Worm (Caenorhabditis elegans) whole organism, young adult: ENCODE data around the gene F46B6.12.

Experiments used
- F22D6.2 ChIP-seq: sonication (generic microtip); optimal IDR thresholded peaks from 2 replicates; lab custom pipeline; 2016; ENCODE audit warnings: mild to moderate bottlenecking, missing genetic modification characterization, missing compliant biosample characterization
- F33H1.4 ChIP-seq: fragments of 200-800 bp; sonication (Bioruptor generic); IDR thresholded peaks from 2 replicates; pipeline ENCODE4 v1.3.6; 2022; ENCODE audit warnings: missing genetic modification reagents, missing genetic modification characterization, missing compliant biosample characterization
- F37B4.10 ChIP-seq: fragments of 200-800 bp; sonication (Bioruptor generic); IDR thresholded peaks from 2 replicates; pipeline ENCODE4 v1.3.6; 2022; ENCODE audit warnings: missing genetic modification characterization, missing compliant biosample characterization
- F39B2.1 ChIP-seq: fragments of 200-800 bp; sonication (Bioruptor generic); IDR thresholded peaks from 2 replicates; pipeline ENCODE4 v1.3.6; 2022; ENCODE audit warnings: missing genetic modification reagents, missing genetic modification characterization, missing compliant biosample characterization
- F49E8.2 ChIP-seq: sonication (generic microtip); optimal IDR thresholded peaks from 3 replicates; lab custom pipeline; 2017; ENCODE audit warnings: missing genetic modification characterization, mild to moderate bottlenecking, missing compliant biosample characterization, antibody characterized with exemption, moderate library complexity; ENCODE audit not compliant: insufficient read depth
- F57A8.1 ChIP-seq: fragments of 200-800 bp; sonication (Bioruptor generic); optimal IDR thresholded peaks from 2 replicates; lab custom pipeline; 2018; ENCODE audit warnings: mild to moderate bottlenecking, missing genetic modification characterization, moderate library complexity, missing compliant biosample characterization
- F57C9.4 ChIP-seq: sonication (generic microtip); optimal IDR thresholded peaks from 2 replicates; lab custom pipeline; 2017; ENCODE audit warnings: mild to moderate bottlenecking, missing genetic modification characterization, missing compliant biosample characterization
- K12H6.12 ChIP-seq: fragments of 200-800 bp; sonication (Bioruptor generic); optimal IDR thresholded peaks from 2 replicates; lab custom pipeline; 2018; ENCODE audit warnings: mild to moderate bottlenecking, missing genetic modification characterization, missing compliant biosample characterization
- Y53G8AR.9 ChIP-seq: fragments of 200-800 bp; sonication (Bioruptor generic); conservative IDR thresholded peaks from 2 replicates; pipeline ENCODE4 v1.3.6; 2022; ENCODE audit warnings: missing genetic modification reagents, missing genetic modification characterization, missing compliant biosample characterization
- akir-1 ChIP-seq: fragments of 200-800 bp; sonication (Bioruptor generic); optimal IDR thresholded peaks from 2 replicates; lab custom pipeline; 2018; ENCODE audit warnings: mild to moderate bottlenecking, missing genetic modification characterization, moderate library complexity, missing compliant biosample characterization
- ama-1 ChIP-seq, 3 experiments: fragments of 150-350 bp in 1 of 3; sonication (generic microtip) in 2 of 3; optimal IDR thresholded peaks; 2 replicates each; lab custom pipeline; 2014 to 2018; ENCODE audit warnings: missing biosample characterization in 2 of 3, missing genetic modification characterization in 2 of 3, missing genetic modification reagents in 2 of 3
- attf-5 ChIP-seq: fragments of 200-800 bp; sonication (Bioruptor generic); optimal IDR thresholded peaks from 2 replicates; lab custom pipeline; 2018; ENCODE audit warnings: mild to moderate bottlenecking, missing genetic modification characterization, missing compliant biosample characterization
- bed-2 ChIP-seq: fragments of 200-800 bp; sonication (Bioruptor generic); IDR thresholded peaks from 2 replicates; pipeline ENCODE4 v1.3.6; 2022; ENCODE audit warnings: missing genetic modification reagents, missing genetic modification characterization, missing compliant biosample characterization
- cebp-2 ChIP-seq: fragments of 200-800 bp; sonication (Bioruptor generic); IDR thresholded peaks from 2 replicates; pipeline ENCODE4 v1.3.6; 2022; ENCODE audit warnings: missing genetic modification characterization, missing compliant biosample characterization
- ceh-100 ChIP-seq: fragments of 200-800 bp; sonication (Bioruptor generic); IDR thresholded peaks from 2 replicates; pipeline ENCODE4 v1.3.6; 2022; ENCODE audit warnings: missing genetic modification reagents, missing genetic modification characterization, missing compliant biosample characterization
- ceh-27 ChIP-seq: fragments of 200-800 bp; sonication (Bioruptor generic); optimal IDR thresholded peaks from 2 replicates; lab custom pipeline; 2018; ENCODE audit warnings: mild to moderate bottlenecking, missing genetic modification characterization, moderate library complexity, missing compliant biosample characterization
- ceh-40 ChIP-seq: fragments of 200-800 bp; sonication (Bioruptor generic); IDR thresholded peaks from 2 replicates; pipeline ENCODE4 v1.3.6; 2022; ENCODE audit warnings: missing genetic modification characterization, missing compliant biosample characterization
- ceh-58 ChIP-seq: fragments of 200-800 bp; sonication (Bioruptor generic); IDR thresholded peaks from 2 replicates; pipeline ENCODE4 v1.3.6; 2022; ENCODE audit warnings: missing genetic modification characterization, missing compliant biosample characterization
- ceh-91 ChIP-seq: fragments of 200-800 bp; sonication (Bioruptor generic); IDR thresholded peaks from 2 replicates; pipeline ENCODE4 v1.3.6; 2022; ENCODE audit warnings: missing genetic modification reagents, missing genetic modification characterization, missing compliant biosample characterization
- egl-18 ChIP-seq: fragments of 200-800 bp; sonication (Bioruptor generic); IDR thresholded peaks from 2 replicates; pipeline ENCODE4 v1.3.6; 2022; ENCODE audit warnings: missing genetic modification reagents, missing genetic modification characterization, missing compliant biosample characterization
- ekl-4 ChIP-seq: fragments of 200-800 bp; sonication (Bioruptor generic); IDR thresholded peaks from 2 replicates; pipeline ENCODE4 v1.3.6; 2022; ENCODE audit warnings: missing genetic modification reagents, missing genetic modification characterization, missing compliant biosample characterization
- gei-17 ChIP-seq: fragments of 200-800 bp; sonication (Bioruptor generic); optimal IDR thresholded peaks from 2 replicates; lab custom pipeline; 2018; ENCODE audit warnings: mild to moderate bottlenecking, missing genetic modification characterization, missing compliant biosample characterization
- hmg-1.2 ChIP-seq: fragments of 200-800 bp; sonication (Bioruptor generic); IDR thresholded peaks from 2 replicates; pipeline ENCODE4 v1.3.6; 2022; ENCODE audit warnings: missing genetic modification reagents, missing genetic modification characterization, missing compliant biosample characterization
- lin-40 ChIP-seq: sonication (generic microtip); optimal IDR thresholded peaks from 2 replicates; lab custom pipeline; 2016; ENCODE audit warnings: missing genetic modification characterization, mild to moderate bottlenecking, missing compliant biosample characterization, missing genotype, missing genetic modification reagents
- lin-54 ChIP-seq: fragments of 200-800 bp; sonication (Bioruptor generic); optimal IDR thresholded peaks from 2 replicates; lab custom pipeline; 2018; ENCODE audit warnings: mild to moderate bottlenecking, missing genetic modification characterization, missing compliant biosample characterization
- lsl-1 ChIP-seq: fragments of 200-800 bp; sonication (Bioruptor generic); optimal IDR thresholded peaks from 2 replicates; lab custom pipeline; 2018; ENCODE audit warnings: mild to moderate bottlenecking, missing genetic modification characterization, moderate library complexity, missing compliant biosample characterization
- madf-3 ChIP-seq: fragments of 200-800 bp; sonication (Bioruptor generic); IDR thresholded peaks from 2 replicates; pipeline ENCODE4 v1.3.6; 2022; ENCODE audit warnings: missing genetic modification reagents, missing genetic modification characterization, missing compliant biosample characterization
- madf-6 ChIP-seq: fragments of 200-800 bp; sonication (Bioruptor generic); IDR thresholded peaks from 2 replicates; pipeline ENCODE4 v1.3.6; 2022; ENCODE audit warnings: missing genetic modification reagents, missing genetic modification characterization, missing compliant biosample characterization
- mcd-1 ChIP-seq: fragments of 200-800 bp; sonication (Bioruptor generic); IDR thresholded peaks from 2 replicates; pipeline ENCODE4 v1.3.6; 2022; ENCODE audit warnings: missing genetic modification reagents, missing genetic modification characterization, missing compliant biosample characterization
- mel-28 ChIP-seq: sonication (generic microtip); optimal IDR thresholded peaks from 2 replicates; lab custom pipeline; 2016; ENCODE audit warnings: borderline replicate concordance, mild to moderate bottlenecking, missing genetic modification characterization, missing compliant biosample characterization
- nhr-120 ChIP-seq: fragments of 200-800 bp; sonication (Bioruptor generic); IDR thresholded peaks from 2 replicates; pipeline ENCODE4 v1.3.6; 2022; ENCODE audit warnings: missing genetic modification characterization, missing compliant biosample characterization
- nhr-80 ChIP-seq: sonication (generic microtip); optimal IDR thresholded peaks from 2 replicates; lab custom pipeline; 2016; ENCODE audit warnings: missing genetic modification characterization, missing compliant biosample characterization
- sdz-38 ChIP-seq: sonication (generic microtip); optimal IDR thresholded peaks from 2 replicates; lab custom pipeline; 2016; ENCODE audit warnings: missing genotype, missing genetic modification characterization, missing compliant biosample characterization
- sea-2 ChIP-seq: fragments of 200-800 bp; sonication (Bioruptor generic); IDR thresholded peaks from 2 replicates; pipeline ENCODE4 v1.3.6; 2022; ENCODE audit warnings: missing genetic modification characterization, missing compliant biosample characterization
- snpc-1.1 ChIP-seq: sonication (generic microtip); optimal IDR thresholded peaks from 2 replicates; lab custom pipeline; 2017; ENCODE audit warnings: missing genetic modification characterization, mild to moderate bottlenecking, missing compliant biosample characterization, antibody characterized with exemption, moderate library complexity, missing genotype, missing genetic modification reagents; ENCODE audit not compliant: insufficient read depth
- snpc-4 ChIP-seq, 5 experiments: fragments of 150-350 bp in 1 of 5; sonication (generic microtip) in 4 of 5; optimal IDR thresholded peaks; 2 replicates each; lab custom pipeline; 2014 to 2018; ENCODE audit warnings: missing genetic modification characterization in 5 of 5, missing biosample characterization in 3 of 5, antibody characterized with exemption in 2 of 5, mild to moderate bottlenecking in 2 of 5, missing compliant biosample characterization in 2 of 5, missing genotype in 2 of 5, moderate library complexity in 2 of 5, missing genetic modification reagents in 1 of 5
- sptf-2 ChIP-seq: fragments of 200-800 bp; sonication (Bioruptor generic); optimal IDR thresholded peaks from 2 replicates; lab custom pipeline; 2018; ENCODE audit warnings: mild to moderate bottlenecking, missing genetic modification characterization, missing compliant biosample characterization
- unc-130 ChIP-seq: sonication (generic microtip); optimal IDR thresholded peaks from 2 replicates; lab custom pipeline; 2016; ENCODE audit warnings: missing genetic modification reagents, missing genetic modification characterization, missing compliant biosample characterization
- ztf-18 ChIP-seq: sonication (generic microtip); optimal IDR thresholded peaks from 2 replicates; lab custom pipeline; 2016; ENCODE audit warnings: missing genotype, mild to moderate bottlenecking, missing genetic modification characterization, missing compliant biosample characterization
- ztf-22 ChIP-seq: fragments of 200-800 bp; sonication (Bioruptor generic); optimal IDR thresholded peaks from 2 replicates; lab custom pipeline; 2018; ENCODE audit warnings: mild to moderate bottlenecking, missing genetic modification characterization, moderate library complexity, missing compliant biosample characterization
- ztf-25 ChIP-seq: fragments of 200-800 bp; sonication (Bioruptor generic); IDR thresholded peaks from 2 replicates; pipeline ENCODE4 v1.3.6; 2022; ENCODE audit warnings: missing genetic modification reagents, missing genetic modification characterization, missing compliant biosample characterization
- ztf-26 ChIP-seq: sonication (generic microtip); optimal IDR thresholded peaks from 2 replicates; lab custom pipeline; 2017; ENCODE audit warnings: missing genetic modification characterization, missing compliant biosample characterization

The F46B6.12 gene

ce11 chrV:9730743-9731706 is 44.6 kb downstream of the F46B6.12 start (continued):
- TF ChIP-seq F57A8.1, result peak; percentile 21
- TF ChIP-seq F22D6.2 (tag; lab: Kevin White, UChicago), result peak; percentile 52
- no peak for TF ChIP-seq F37B4.10 (GFP tag; lab: Robert Waterston, UW)
- peak; percentile 72 for TF ChIP-seq ztf-22 (GFP tag; lab: Kevin White, UChicago)
- peak; percentile 98 for TF ChIP-seq K12H6.12 (tag; lab: Kevin White, UChicago)
- 0 out of 2 replicates have a peak, but pooled peaks have one; percentile 46 for TF ChIP-seq ztf-25 (GFP tag; lab: Robert Waterston, UW)
- TF ChIP-seq ceh-91 (GFP tag; lab: Robert Waterston, UW), result 0 out of 2 replicates have a peak, but pooled peaks have one; percentile 26
- TF ChIP-seq ceh-40 (GFP tag; lab: Robert Waterston, UW), result no peak
- TF ChIP-seq sptf-2 (GFP tag; lab: Kevin White, UChicago), result no peak
- TF ChIP-seq ama-1 (optimal IDR thresholded peaks at IDR 0.05; lab: Kevin White, UChicago), result peak; percentile 99
- TF ChIP-seq ama-1 (GFP tag; optimal IDR thresholded peaks at IDR 0.05; lab: Kevin White, UChicago), result peak in 1 of 2 experiments; percentile 43
- 0 out of 2 replicates have a peak, but pooled peaks have one; percentile 13 for TF ChIP-seq egl-18 (GFP tag; lab: Robert Waterston, UW)
- no peak for TF ChIP-seq akir-1 (GFP tag; lab: Kevin White, UChicago)
- peak; percentile 14 for TF ChIP-seq mel-28 (tag; lab: Kevin White, UChicago)
- TF ChIP-seq madf-3, result no peak
- TF ChIP-seq lin-54 (GFP tag; lab: Kevin White, UChicago), result peak; percentile 62

DNA sequence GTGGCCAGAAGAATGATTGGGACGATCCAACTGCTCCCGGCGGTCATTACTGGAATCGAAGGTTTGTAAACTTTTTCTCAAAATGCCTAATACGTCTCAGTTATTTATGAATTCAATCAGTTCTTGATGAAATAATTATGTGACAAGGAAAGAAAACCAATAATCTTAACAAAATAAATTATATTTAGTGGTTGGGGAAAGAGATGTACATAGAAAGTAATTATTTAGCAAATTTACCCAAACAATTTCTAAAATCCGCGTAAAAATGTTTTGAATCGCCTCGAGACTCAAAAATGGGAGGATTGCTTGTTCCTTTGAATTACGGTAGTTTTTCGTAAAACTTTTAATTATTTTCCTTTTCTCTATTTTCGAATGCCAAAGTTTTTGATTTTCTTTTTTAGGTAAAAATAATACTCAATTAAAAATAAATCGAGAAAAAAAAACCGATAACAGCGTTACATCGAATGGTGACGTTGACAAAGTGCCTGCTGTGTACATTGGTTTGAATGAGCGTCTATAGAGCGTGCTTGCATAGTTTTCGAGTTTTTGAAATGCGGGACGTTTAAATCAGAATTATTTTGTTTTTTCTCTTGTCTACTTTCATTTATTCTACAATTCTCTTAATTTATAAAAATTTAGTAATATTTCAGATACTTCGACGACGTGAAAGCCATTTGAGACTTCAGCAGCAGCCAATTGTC is 46.0 kb downstream of the F46B6.12 start, which contains the start of the genes aagr-3 and drap-1:
Gene aagr-3 (minus strand): TSS at position 51 of the 701 bp plus-strand sequence.
Gene drap-1 (plus strand): TSS at position 645 of the 701 bp plus-strand sequence.
- TF ChIP-seq F49E8.2 (tag; lab: Kevin White, UChicago), result no peak
- 0 out of 2 replicates have a peak, but pooled peaks have one; percentile 27 for TF ChIP-seq ceh-91 (GFP tag; lab: Robert Waterston, UW)
- peak; percentile 62 for TF ChIP-seq mcd-1 (GFP tag; lab: Robert Waterston, UW)
- TF ChIP-seq snpc-1.1 (tag; lab: Kevin White, UChicago), result no peak
- TF ChIP-seq lin-40 (tag; lab: Kevin White, UChicago), result peak; percentile 11
- peak; percentile 66 for TF ChIP-seq nhr-80 (tag; lab: Kevin White, UChicago)
- no peak for TF ChIP-seq sptf-2 (GFP tag; lab: Kevin White, UChicago)
- no peak for TF ChIP-seq ztf-26 (tag; lab: Kevin White, UChicago)
- no peak for TF ChIP-seq nhr-120 (GFP tag; lab: Robert Waterston, UW)
- no peak for TF ChIP-seq F39B2.1 (GFP tag; lab: Robert Waterston, UW)
- peak; percentile 61 for TF ChIP-seq attf-5
- no peak for TF ChIP-seq hmg-1.2 (GFP tag; lab: Robert Waterston, UW)
- no peak for TF ChIP-seq Y53G8AR.9 (GFP tag; lab: Robert Waterston, UW)
- TF ChIP-seq unc-130 (GFP tag; lab: Kevin White, UChicago), result no peak
- no peak for TF ChIP-seq madf-6 (GFP tag; lab: Robert Waterston, UW)
- no peak for TF ChIP-seq ceh-58 (GFP tag; lab: Robert Waterston, UW)
- TF ChIP-seq lsl-1 (GFP tag; lab: Kevin White, UChicago), result peak; percentile 60
- TF ChIP-seq ceh-100 (GFP tag; lab: Robert Waterston, UW), result no peak
- TF ChIP-seq cebp-2 (GFP tag; lab: Robert Waterston, UW), result no peak
- no peak for TF ChIP-seq sdz-38 (tag; lab: Kevin White, UChicago)
- TF ChIP-seq snpc-4 (GFP tag; optimal IDR thresholded peaks at IDR 0.05; lab: Kevin White, UChicago), result no peak
- peak in 1 of 4 experiments; percentile 8 for TF ChIP-seq snpc-4 (tag; optimal IDR thresholded peaks at IDR 0.05; lab: Kevin White, UChicago)
- no peak for TF ChIP-seq F57C9.4
- TF ChIP-seq sea-2 (GFP tag; lab: Robert Waterston, UW), result no peak
- TF ChIP-seq gei-17, result no peak
- TF ChIP-seq ztf-18, result no peak
- TF ChIP-seq F33H1.4, result peak; percentile 50; the same call in 1 of the 2 replicates
- no peak for TF ChIP-seq ama-1 (optimal IDR thresholded peaks at IDR 0.05; lab: Kevin White, UChicago)
- TF ChIP-seq ama-1 (GFP tag; optimal IDR thresholded peaks at IDR 0.05; lab: Kevin White, UChicago), result no peak
- peak; percentile 42 for TF ChIP-seq lin-54 (GFP tag; lab: Kevin White, UChicago)
- TF ChIP-seq bed-2 (GFP tag; lab: Robert Waterston, UW), result no peak
- TF ChIP-seq ekl-4 (GFP tag; lab: Robert Waterston, UW), result no peak
- TF ChIP-seq ceh-27 (GFP tag; lab: Kevin White, UChicago), result no peak
